Worm (Caenorhabditis elegans) whole organism, early embryonic: ENCODE data around the gene Y56A3A.6.

Experiments
- B0310.2 ChIP-seq: sonication (generic microtip); optimal IDR thresholded peaks from 2 replicates; lab custom pipeline; 2016; ENCODE audit warnings: mild to moderate bottlenecking, missing genetic modification characterization, missing compliant biosample characterization
- F13C5.2 ChIP-seq: sonication (generic microtip); optimal IDR thresholded peaks from 2 replicates; lab custom pipeline; 2017; ENCODE audit warnings: mild to moderate bottlenecking, missing genetic modification characterization, inconsistent platforms, missing compliant biosample characterization
- aly-1 ChIP-seq: sonication (generic microtip); optimal IDR thresholded peaks from 2 replicates; lab custom pipeline; 2016; ENCODE audit warnings: missing genetic modification characterization, missing compliant biosample characterization
- ama-1 ChIP-seq: fragments of 150-350 bp; optimal IDR thresholded peaks from 2 replicates; lab custom pipeline; 2014
- ceh-13 ChIP-seq: fragments of 200-800 bp; sonication (Bioruptor generic); optimal IDR thresholded peaks from 2 replicates; lab custom pipeline; 2018; ENCODE audit warnings: mild to moderate bottlenecking, missing genetic modification characterization, missing compliant biosample characterization
- ceh-36 ChIP-seq: sonication (generic microtip); optimal IDR thresholded peaks from 2 replicates; lab custom pipeline; 2016; ENCODE audit warnings: missing genetic modification characterization, inconsistent platforms, missing compliant biosample characterization
- ets-7 ChIP-seq: sonication (generic microtip); optimal IDR thresholded peaks from 2 replicates; lab custom pipeline; 2016; ENCODE audit warnings: missing genotype, missing genetic modification characterization, missing compliant biosample characterization
- flt-1 ChIP-seq: fragments of 200-800 bp; sonication (Bioruptor generic); IDR thresholded peaks from 2 replicates; pipeline ENCODE4 v1.3.6; 2022; ENCODE audit warnings: missing genetic modification characterization, missing compliant biosample characterization
- hmbx-1 ChIP-seq: sonication (generic microtip); optimal IDR thresholded peaks from 2 replicates; lab custom pipeline; 2016; ENCODE audit warnings: mild to moderate bottlenecking, missing genetic modification characterization, missing compliant biosample characterization
- hmg-4 ChIP-seq: fragments of 200-800 bp; sonication (Bioruptor generic); optimal IDR thresholded peaks from 2 replicates; lab custom pipeline; 2018; ENCODE audit warnings: mild to moderate bottlenecking, missing genetic modification characterization, missing compliant biosample characterization
- hnd-1 ChIP-seq: sonication (generic microtip); optimal IDR thresholded peaks from 2 replicates; lab custom pipeline; 2016; ENCODE audit warnings: missing genetic modification characterization, missing compliant biosample characterization
- pes-1 ChIP-seq: fragments of 200-800 bp; sonication (Bioruptor generic); IDR thresholded peaks from 2 replicates; pipeline ENCODE4 v1.3.6; 2022; ENCODE audit warnings: missing genetic modification reagents, missing genetic modification characterization, missing compliant biosample characterization
- scrt-1 ChIP-seq: fragments of 200-800 bp; sonication (Bioruptor generic); IDR thresholded peaks from 2 replicates; pipeline ENCODE4 v1.3.6; 2022; ENCODE audit warnings: missing genetic modification characterization, missing compliant biosample characterization
- sea-1 ChIP-seq: fragments of 200-800 bp; sonication (Bioruptor generic); conservative IDR thresholded peaks from 2 replicates; pipeline ENCODE4 v1.3.6; 2022; ENCODE audit warnings: missing genetic modification characterization, missing compliant biosample characterization
- tbx-11 ChIP-seq: fragments of 200-800 bp; sonication (Bioruptor generic); IDR thresholded peaks from 2 replicates; pipeline ENCODE4 v1.3.6; 2022; ENCODE audit warnings: missing genetic modification characterization, missing compliant biosample characterization
- tbx-37 ChIP-seq: fragments of 200-800 bp; sonication (Bioruptor generic); conservative IDR thresholded peaks from 2 replicates; pipeline ENCODE4 v1.3.6; 2022; ENCODE audit warnings: missing genetic modification reagents, missing genetic modification characterization, missing compliant biosample characterization
- tra-4 ChIP-seq: sonication (generic microtip); optimal IDR thresholded peaks from 2 replicates; lab custom pipeline; 2017; ENCODE audit warnings: missing genetic modification characterization, missing compliant biosample characterization

The Y56A3A.6 gene

ce11 chrIII:11841728-11842127 lies 36.9 kb downstream of the Y56A3A.6 start:
- no peak for TF ChIP-seq ama-1
- no peak for TF ChIP-seq tra-4
- no peak for TF ChIP-seq B0310.2 (tag; lab: Kevin White, UChicago)
- no peak for TF ChIP-seq hnd-1 (tag; lab: Kevin White, UChicago)
- no peak for TF ChIP-seq tbx-37 (GFP tag; lab: Robert Waterston, UW)
- no peak for TF ChIP-seq scrt-1 (GFP tag; lab: Robert Waterston, UW)
- TF ChIP-seq aly-1 (tag; lab: Kevin White, UChicago), result no peak
- no peak for TF ChIP-seq pes-1 (GFP tag; lab: Robert Waterston, UW)
- no peak for TF ChIP-seq flt-1
- no peak for TF ChIP-seq ceh-13 (GFP tag; lab: Kevin White, UChicago)
- TF ChIP-seq hmbx-1 (tag; lab: Kevin White, UChicago), result no peak
- TF ChIP-seq ceh-36 (tag; lab: Kevin White, UChicago), result no peak
- TF ChIP-seq hmg-4 (GFP tag; lab: Kevin White, UChicago), result no peak
- TF ChIP-seq F13C5.2 (tag; lab: Kevin White, UChicago), result no peak
- TF ChIP-seq tbx-11 (GFP tag; lab: Robert Waterston, UW), result no peak
- TF ChIP-seq sea-1, result no peak
- no peak for TF ChIP-seq ets-7 (tag; lab: Kevin White, UChicago)

ce11 chrIII:11836734-11837133 lies 41.9 kb downstream of the Y56A3A.6 start:
- TF ChIP-seq ama-1 (no peak), ets-7 (tag; lab: Kevin White, UChicago) (no peak), hmg-4 (GFP tag; lab: Kevin White, UChicago) (no peak), scrt-1 (GFP tag; lab: Robert Waterston, UW) (no peak), sea-1 (no peak), B0310.2 (tag; lab: Kevin White, UChicago) (no peak), aly-1 (tag; lab: Kevin White, UChicago) (no peak), hnd-1 (tag; lab: Kevin White, UChicago) (no peak), tra-4 (no peak), tbx-11 (GFP tag; lab: Robert Waterston, UW) (no peak), tbx-37 (GFP tag; lab: Robert Waterston, UW) (no peak), flt-1 (no peak), pes-1 (GFP tag; lab: Robert Waterston, UW) (no peak), ceh-36 (tag; lab: Kevin White, UChicago) (no peak)

ce11 chrIII:11836054-11836453 lies 42.5 kb downstream of the Y56A3A.6 start:
- TF ChIP-seq ceh-13 (GFP tag; lab: Kevin White, UChicago) (no peak), flt-1 (no peak), tbx-11 (GFP tag; lab: Robert Waterston, UW) (no peak), ceh-36 (tag; lab: Kevin White, UChicago) (no peak), aly-1 (tag; lab: Kevin White, UChicago) (no peak), ama-1 (no peak), scrt-1 (GFP tag; lab: Robert Waterston, UW) (no peak), B0310.2 (tag; lab: Kevin White, UChicago) (no peak), sea-1 (no peak), tbx-37 (GFP tag; lab: Robert Waterston, UW) (no peak), F13C5.2 (tag; lab: Kevin White, UChicago) (no peak), hmbx-1 (tag; lab: Kevin White, UChicago) (no peak)

ce11 chrIII:11834783-11835182 lies 43.8 kb downstream of the Y56A3A.6 start:
- no peak for TF ChIP-seq scrt-1 (GFP tag; lab: Robert Waterston, UW)
- TF ChIP-seq aly-1 (tag; lab: Kevin White, UChicago), result no peak
- no peak for TF ChIP-seq tra-4
- no peak for TF ChIP-seq ceh-13 (GFP tag; lab: Kevin White, UChicago)
- TF ChIP-seq ceh-36 (tag; lab: Kevin White, UChicago), result no peak
- TF ChIP-seq hmbx-1 (tag; lab: Kevin White, UChicago), result no peak
- TF ChIP-seq pes-1 (GFP tag; lab: Robert Waterston, UW), result no peak
- no peak for TF ChIP-seq F13C5.2 (tag; lab: Kevin White, UChicago)
- no peak for TF ChIP-seq tbx-11 (GFP tag; lab: Robert Waterston, UW)
- no peak for TF ChIP-seq B0310.2 (tag; lab: Kevin White, UChicago)
- TF ChIP-seq ets-7 (tag; lab: Kevin White, UChicago), result no peak
- TF ChIP-seq hnd-1 (tag; lab: Kevin White, UChicago), result no peak
- no peak for TF ChIP-seq ama-1
- TF ChIP-seq flt-1, result no peak

ce11 chrIII:11834168-11834567 lies 44.4 kb downstream of the Y56A3A.6 start:
- TF ChIP-seq scrt-1 (GFP tag; lab: Robert Waterston, UW), result no peak
- TF ChIP-seq tbx-37 (GFP tag; lab: Robert Waterston, UW), result no peak
- no peak for TF ChIP-seq sea-1
- no peak for TF ChIP-seq ets-7 (tag; lab: Kevin White, UChicago)
- TF ChIP-seq tra-4, result no peak
- no peak for TF ChIP-seq hnd-1 (tag; lab: Kevin White, UChicago)
- TF ChIP-seq hmg-4 (GFP tag; lab: Kevin White, UChicago), result no peak
- no peak for TF ChIP-seq hmbx-1 (tag; lab: Kevin White, UChicago)
- no peak for TF ChIP-seq ama-1
- no peak for TF ChIP-seq tbx-11 (GFP tag; lab: Robert Waterston, UW)
- TF ChIP-seq ceh-13 (GFP tag; lab: Kevin White, UChicago), result no peak
- no peak for TF ChIP-seq pes-1 (GFP tag; lab: Robert Waterston, UW)

ce11 chrIII:11833449-11833848 lies 45.2 kb downstream of the Y56A3A.6 start:
- TF ChIP-seq ets-7 (tag; lab: Kevin White, UChicago) (no peak), ceh-13 (GFP tag; lab: Kevin White, UChicago) (no peak), hmbx-1 (tag; lab: Kevin White, UChicago) (no peak), aly-1 (tag; lab: Kevin White, UChicago) (no peak), ceh-36 (tag; lab: Kevin White, UChicago) (no peak), pes-1 (GFP tag; lab: Robert Waterston, UW) (no peak), tbx-11 (GFP tag; lab: Robert Waterston, UW) (no peak), tbx-37 (GFP tag; lab: Robert Waterston, UW) (no peak), hmg-4 (GFP tag; lab: Kevin White, UChicago) (no peak), hnd-1 (tag; lab: Kevin White, UChicago) (no peak), tra-4 (no peak), scrt-1 (GFP tag; lab: Robert Waterston, UW) (no peak), ama-1 (no peak), sea-1 (no peak), F13C5.2 (tag; lab: Kevin White, UChicago) (no peak), flt-1 (no peak)
